Worm (Caenorhabditis elegans) whole organism, L2 larva: ENCODE results near the gene Y51B9A.6.

Source experiments
- R02D3.7 ChIP-seq: fragments of 150-350 bp; optimal IDR thresholded peaks from 2 replicates; lab custom pipeline; 2014; ENCODE audit warnings: missing biosample characterization, missing genetic modification characterization
- Y55F3AM.14 ChIP-seq: fragments of 200-800 bp; sonication (Bioruptor generic); optimal IDR thresholded peaks from 2 replicates; lab custom pipeline; 2018; ENCODE audit warnings: mild to moderate bottlenecking, missing genetic modification characterization, missing compliant biosample characterization
- ZK546.5 ChIP-seq: sonication (generic microtip); optimal IDR thresholded peaks from 2 replicates; lab custom pipeline; 2017; ENCODE audit warnings: missing biosample characterization, missing genetic modification characterization
- aly-2 ChIP-seq: fragments of 150-350 bp; optimal IDR thresholded peaks from 2 replicates; lab custom pipeline; 2014; ENCODE audit warnings: missing biosample characterization, missing genetic modification characterization
- blmp-1 ChIP-seq: sonication (generic microtip); optimal IDR thresholded peaks from 2 replicates; lab custom pipeline; 2017; ENCODE audit warnings: missing genetic modification characterization, mild to moderate bottlenecking, missing compliant biosample characterization, antibody characterized with exemption, moderate library complexity; ENCODE audit not compliant: insufficient read depth
- ceh-82 ChIP-seq: fragments of 150-350 bp; optimal IDR thresholded peaks from 2 replicates; lab custom pipeline; 2014; ENCODE audit warnings: missing biosample characterization, missing genetic modification characterization
- crh-2 ChIP-seq: sonication (generic microtip); optimal IDR thresholded peaks from 2 replicates; lab custom pipeline; 2017; ENCODE audit warnings: missing biosample characterization, missing genetic modification characterization
- dmd-4 ChIP-seq: sonication (generic microtip); optimal IDR thresholded peaks from 2 replicates; lab custom pipeline; 2017; ENCODE audit warnings: missing biosample characterization, missing genetic modification characterization
- egl-27 ChIP-seq: sonication (generic microtip); optimal IDR thresholded peaks from 3 replicates; lab custom pipeline; 2017; ENCODE audit warnings: missing biosample characterization, missing genetic modification reagents, missing genetic modification characterization
- elt-1 ChIP-seq: fragments of 150-350 bp; optimal IDR thresholded peaks from 2 replicates; lab custom pipeline; 2014; ENCODE audit warnings: missing biosample characterization, missing genetic modification characterization
- elt-3 ChIP-seq: sonication (generic microtip); optimal IDR thresholded peaks from 2 replicates; lab custom pipeline; 2017; ENCODE audit warnings: missing biosample characterization, missing genetic modification characterization
- lin-11 ChIP-seq: fragments of 150-350 bp; sonication (generic microtip); optimal IDR thresholded peaks from 2 replicates; lab custom pipeline; 2014; ENCODE audit warnings: missing biosample characterization, missing genetic modification characterization, inconsistent platforms, mixed read lengths
- lin-13 ChIP-seq: fragments of 150-350 bp; optimal IDR thresholded peaks from 2 replicates; lab custom pipeline; 2014; ENCODE audit warnings: missing biosample characterization, missing genetic modification reagents, missing genetic modification characterization
- lsy-2 ChIP-seq, 2 experiments: fragments of 150-350 bp in 1 of 2; sonication (generic microtip) in 1 of 2; optimal IDR thresholded peaks; 2 replicates each; lab custom pipeline; 2014 to 2017; ENCODE audit warnings: missing biosample characterization in 2 of 2, missing genetic modification characterization in 2 of 2
- mab-5 ChIP-seq: fragments of 150-350 bp; optimal IDR thresholded peaks from 2 replicates; lab custom pipeline; 2014; ENCODE audit warnings: missing biosample characterization, missing genetic modification characterization
- mbf-1 ChIP-seq: sonication (generic microtip); optimal IDR thresholded peaks from 2 replicates; lab custom pipeline; 2017; ENCODE audit warnings: missing biosample characterization, missing genetic modification characterization
- nhr-10 ChIP-seq: sonication (generic microtip); optimal IDR thresholded peaks from 2 replicates; lab custom pipeline; 2017; ENCODE audit warnings: missing biosample characterization, missing genetic modification characterization
- nhr-21 ChIP-seq: fragments of 150-350 bp; optimal IDR thresholded peaks from 2 replicates; lab custom pipeline; 2014; ENCODE audit warnings: missing biosample characterization, missing genetic modification characterization
- nhr-23 ChIP-seq: fragments of 150-350 bp; optimal IDR thresholded peaks from 2 replicates; lab custom pipeline; 2014; ENCODE audit warnings: missing biosample characterization, missing genetic modification reagents, missing genetic modification characterization
- nhr-237 ChIP-seq: fragments of 150-350 bp; optimal IDR thresholded peaks from 2 replicates; lab custom pipeline; 2014; ENCODE audit warnings: missing biosample characterization, missing genetic modification characterization
- nhr-25 ChIP-seq: fragments of 150-350 bp; sonication (generic microtip); optimal IDR thresholded peaks from 3 replicates; lab custom pipeline; 2014; ENCODE audit warnings: missing biosample characterization, missing genetic modification characterization
- nhr-77 ChIP-seq: fragments of 150-350 bp; optimal IDR thresholded peaks from 2 replicates; lab custom pipeline; 2014; ENCODE audit warnings: missing biosample characterization, missing genetic modification characterization
- peb-1 ChIP-seq: fragments of 150-350 bp; optimal IDR thresholded peaks from 2 replicates; lab custom pipeline; 2014; ENCODE audit warnings: missing biosample characterization, missing genetic modification characterization
- sem-4 ChIP-seq: fragments of 150-350 bp; optimal IDR thresholded peaks from 2 replicates; lab custom pipeline; 2014; ENCODE audit warnings: missing biosample characterization, missing genetic modification reagents, missing genetic modification characterization
- skn-1 ChIP-seq: sonication (generic microtip); optimal IDR thresholded peaks from 2 replicates; lab custom pipeline; 2017; ENCODE audit warnings: missing biosample characterization, missing genetic modification characterization
- sma-3 ChIP-seq: sonication (generic microtip); optimal IDR thresholded peaks from 2 replicates; lab custom pipeline; 2016; ENCODE audit warnings: missing genetic modification reagents, missing genetic modification characterization, missing compliant biosample characterization
- sma-9 ChIP-seq, 2 experiments: fragments of 150-350 bp in 1 of 2; sonication (generic microtip) in 1 of 2; optimal IDR thresholded peaks; 2 replicates each; lab custom pipeline; 2014 to 2016; ENCODE audit warnings: missing genetic modification characterization in 2 of 2, mild to moderate bottlenecking in 1 of 2, missing biosample characterization in 1 of 2, missing compliant biosample characterization in 1 of 2, missing genetic modification reagents in 1 of 2, moderate library complexity in 1 of 2
- snpc-4 ChIP-seq: fragments of 150-350 bp; optimal IDR thresholded peaks from 2 replicates; lab custom pipeline; 2014; ENCODE audit warnings: missing biosample characterization, missing genetic modification characterization
- unc-39 ChIP-seq: fragments of 150-350 bp; optimal IDR thresholded peaks from 2 replicates; lab custom pipeline; 2014; ENCODE audit warnings: missing biosample characterization, missing genetic modification characterization
- unc-55 ChIP-seq: fragments of 150-350 bp; sonication (generic microtip); optimal IDR thresholded peaks from 3 replicates; lab custom pipeline; 2014; ENCODE audit warnings: missing biosample characterization, missing genetic modification reagents, missing genetic modification characterization
- ztf-1 ChIP-seq: fragments of 200-800 bp; sonication (Bioruptor generic); conservative IDR thresholded peaks from 2 replicates; pipeline ENCODE4 v1.3.6; 2022; ENCODE audit warnings: missing genetic modification characterization, missing compliant biosample characterization
- ztf-4 ChIP-seq: fragments of 150-350 bp; optimal IDR thresholded peaks from 2 replicates; lab custom pipeline; 2014; ENCODE audit warnings: missing biosample characterization, missing genetic modification characterization

Y51B9A.6 gene

ce11 chrII:9440060-9440459, 37.1 kb upstream of the Y51B9A.6 start, which contains the start of gene chil-17:
TSS of gene chil-17 (minus strand) at chrII:9440160.
- TF ChIP-seq elt-3 (no peak), dmd-4 (tag; lab: Kevin White, UChicago) (no peak), lin-13 (GFP tag; lab: Kevin White, UChicago) (no peak), peb-1 (tag; lab: Kevin White, UChicago) (no peak), ztf-1 (GFP tag; lab: Robert Waterston, UW) (no peak), nhr-77 (tag; lab: Kevin White, UChicago) (no peak), egl-27 (tag; lab: Kevin White, UChicago) (no peak), mab-5 (tag; lab: Kevin White, UChicago) (no peak), unc-39 (tag; lab: Kevin White, UChicago) (no peak), sma-9 (GFP tag; optimal IDR thresholded peaks at IDR 0.05; lab: Kevin White, UChicago) (no peak), sma-9 (tag; optimal IDR thresholded peaks at IDR 0.05; lab: Kevin White, UChicago) (no peak), ceh-82 (tag; lab: Kevin White, UChicago) (no peak), snpc-4 (no peak), crh-2 (tag; lab: Kevin White, UChicago) (no peak), elt-1 (no peak), nhr-21 (tag; lab: Kevin White, UChicago) (no peak), aly-2 (tag; lab: Kevin White, UChicago) (no peak), lsy-2 (tag; optimal IDR thresholded peaks at IDR 0.05; lab: Kevin White, UChicago) (no peak), lin-11 (tag; lab: Kevin White, UChicago) (no peak), Y55F3AM.14 (GFP tag; lab: Kevin White, UChicago) (no peak), mbf-1 (tag; lab: Kevin White, UChicago) (no peak)

ce11 chrII:9438853-9439252, 35.9 kb upstream of the Y51B9A.6 start:
- TF ChIP-seq unc-55 (GFP tag; lab: Kevin White, UChicago) = no peak
- TF ChIP-seq R02D3.7 (tag; lab: Kevin White, UChicago) = no peak
- TF ChIP-seq nhr-23 = no peak
- TF ChIP-seq skn-1 (tag; lab: Kevin White, UChicago) = no peak

- TF ChIP-seq crh-2 (tag; lab: Kevin White, UChicago) = no peak
- TF ChIP-seq ztf-4 (tag; lab: Kevin White, UChicago) = no peak
- TF ChIP-seq nhr-10 (tag; lab: Kevin White, UChicago) = no peak
- TF ChIP-seq ZK546.5 (tag; lab: Kevin White, UChicago) = no peak
- TF ChIP-seq lsy-2 (tag; optimal IDR thresholded peaks at IDR 0.05; lab: Kevin White, UChicago) = no peak
- TF ChIP-seq sem-4 = no peak
- no peak for TF ChIP-seq lin-11 (tag; lab: Kevin White, UChicago)
- no peak for TF ChIP-seq nhr-25
- TF ChIP-seq sma-9 (GFP tag; optimal IDR thresholded peaks at IDR 0.05; lab: Kevin White, UChicago) = no peak
- TF ChIP-seq sma-9 (tag; optimal IDR thresholded peaks at IDR 0.05; lab: Kevin White, UChicago) = no peak
- TF ChIP-seq dmd-4 (tag; lab: Kevin White, UChicago) = no peak
These were observed 35.2 kb upstream of the Y51B9A.6 start, which contains the start of gene chil-13 for ce11 chrII:9438227-9438626. TSS of gene chil-13 (minus strand) at chrII:9438327.

- no peak for TF ChIP-seq ceh-82 (tag; lab: Kevin White, UChicago)
- TF ChIP-seq nhr-21 (tag; lab: Kevin White, UChicago) = no peak
- no peak for TF ChIP-seq dmd-4 (tag; lab: Kevin White, UChicago)
- TF ChIP-seq lin-13 (GFP tag; lab: Kevin White, UChicago) = no peak
- no peak for TF ChIP-seq mbf-1 (tag; lab: Kevin White, UChicago)
- no peak for TF ChIP-seq sma-3 (GFP tag; lab: Kevin White, UChicago)
- TF ChIP-seq unc-55 (GFP tag; lab: Kevin White, UChicago) = no peak
- no peak for TF ChIP-seq elt-3
- TF ChIP-seq nhr-237 (tag; lab: Kevin White, UChicago) = no peak
- TF ChIP-seq blmp-1 = no peak
- TF ChIP-seq R02D3.7 (tag; lab: Kevin White, UChicago) = no peak
- no peak for TF ChIP-seq unc-39 (tag; lab: Kevin White, UChicago)
These were observed 33.0 kb upstream of the Y51B9A.6 start, which contains the start of gene kin-16 for ce11 chrII:9436009-9436408. TSS of gene kin-16 (minus strand) at chrII:9436109.

- TF ChIP-seq unc-55 (GFP tag; lab: Kevin White, UChicago) (no peak), nhr-25 (peak; percentile 26)
These were observed 30.6 kb upstream of the Y51B9A.6 start, which contains the start of gene kin-15 for ce11 chrII:9433609-9434008. TSS of gene kin-15 (minus strand) at chrII:9433709.
